Worm (Caenorhabditis elegans): ENCODE measurements around the gene F26G1.3.

Gene F26G1.3

DNA sequence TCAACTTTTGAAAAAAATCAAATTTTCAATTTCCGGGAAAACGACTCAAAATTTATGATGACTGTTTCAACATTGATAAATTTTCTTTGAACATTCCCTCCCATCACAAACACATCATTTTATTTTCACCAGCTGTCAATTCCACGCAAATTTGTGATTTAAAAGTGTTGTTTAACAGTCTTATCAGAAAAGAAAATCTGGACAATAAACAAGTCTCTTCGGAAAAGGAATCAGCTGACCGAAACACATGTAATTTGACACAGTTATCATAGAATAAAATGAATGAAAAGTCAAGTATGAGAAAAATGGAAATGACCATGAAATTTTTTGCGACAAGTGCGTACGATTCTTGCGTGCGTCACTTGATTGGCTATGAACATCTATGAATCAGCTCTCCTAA, 10.5 kb downstream of the F26G1.3 start (continued):
- TF ChIP-seq mdl-1 (tag; optimal IDR thresholded peaks at IDR 0.05): peak in 1 of 2 experiments; percentile 62
- peak; percentile 84 for TF ChIP-seq dve-1 (tag; optimal IDR thresholded peaks at IDR 0.05; ENCODE audit: insufficient read depth)
- peak; percentile 80; the same call in 1 of the 2 replicates for TF ChIP-seq tra-1 (GFP tag; IDR thresholded peaks at IDR 0.05)
- peak; percentile 79 for TF ChIP-seq nhr-28 (tag; optimal IDR thresholded peaks at IDR 0.05)
- peak; percentile 42 for TF ChIP-seq T20F7.1 (GFP tag; optimal IDR thresholded peaks at IDR 0.05)
- peak; percentile 61 for TF ChIP-seq nhr-102 (tag; optimal IDR thresholded peaks at IDR 0.05)
- peak; percentile 25 for TF ChIP-seq nhr-48 (tag; optimal IDR thresholded peaks at IDR 0.05)
- peak in 1 of 2 experiments; percentile 5 for TF ChIP-seq lsy-2 (tag; optimal IDR thresholded peaks at IDR 0.05)
- no peak for TF ChIP-seq F37D6.2 (tag; optimal IDR thresholded peaks at IDR 0.05)

DNA sequence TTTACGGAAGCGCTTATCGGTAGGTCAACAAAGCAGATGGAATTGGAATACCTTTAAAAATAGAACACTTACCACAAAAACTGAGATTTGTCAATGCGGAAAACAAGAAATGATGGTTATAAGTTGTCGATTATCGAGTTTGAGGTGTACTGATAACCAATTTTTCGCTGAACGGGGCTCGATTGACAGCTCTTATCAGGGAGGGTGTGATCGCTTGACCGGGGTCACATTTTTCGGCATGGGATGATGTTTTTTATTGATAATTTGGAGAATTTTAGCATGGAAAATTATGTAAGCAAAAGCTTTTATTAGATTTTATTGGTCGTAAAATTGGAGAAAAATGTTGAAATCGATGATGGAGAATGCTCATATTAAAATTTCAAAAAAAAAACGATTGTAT, 11.3 kb downstream of the F26G1.3 start:
- TF ChIP-seq nhr-77 (tag; optimal IDR thresholded peaks at IDR 0.05) (peak; percentile 29), pqm-1 (tag; optimal IDR thresholded peaks at IDR 0.05) (peak; percentile 98), T26A8.4 (GFP tag; IDR thresholded peaks at IDR 0.05) (no peak), lin-13 (GFP tag; optimal IDR thresholded peaks at IDR 0.05) (no peak), sdz-12 (GFP tag; optimal IDR thresholded peaks at IDR 0.05) (no peak), nhr-48 (tag; optimal IDR thresholded peaks at IDR 0.05) (peak; percentile 34), tra-1 (GFP tag; IDR thresholded peaks at IDR 0.05) (0 out of 2 replicates have a peak, but pooled peaks have one; percentile 42), snpc-1.2 (GFP tag; IDR thresholded peaks at IDR 0.05) (no peak), mxl-3 (GFP tag; optimal IDR thresholded peaks at IDR 0.05) (no peak), ceh-28 (tag; optimal IDR thresholded peaks at IDR 0.05) (no peak), nhr-11 (tag; optimal IDR thresholded peaks at IDR 0.05) (no peak), dmd-8 (GFP tag; IDR thresholded peaks at IDR 0.05) (no peak), nhr-28 (tag; optimal IDR thresholded peaks at IDR 0.05) (peak; percentile 84), php-3 (GFP tag; IDR thresholded peaks at IDR 0.05) (peak; percentile 98), lin-39 (tag; optimal IDR thresholded peaks at IDR 0.05) (no peak), mdt-29 (GFP tag; IDR thresholded peaks at IDR 0.05) (0 out of 2 replicates have a peak, but pooled peaks have one; percentile 33), aha-1 (tag) (no peak), egl-27 (tag; optimal IDR thresholded peaks at IDR 0.05) (no peak), unc-62 (GFP tag; optimal IDR thresholded peaks at IDR 0.05 in 1 of 2) (no peak), unc-62 (tag; optimal IDR thresholded peaks at IDR 0.05) (no peak), skn-1 (tag; optimal IDR thresholded peaks at IDR 0.05) (no peak), mdl-1 (tag; optimal IDR thresholded peaks at IDR 0.05) (peak in 1 of 2 experiments; percentile 13), set-16 (GFP tag; IDR thresholded peaks at IDR 0.05) (no peak), madf-9 (GFP tag; conservative IDR thresholded peaks at IDR 0.05) (no peak), vab-7 (GFP tag; IDR thresholded peaks at IDR 0.05) (no peak), daf-16 (GFP tag; optimal IDR thresholded peaks at IDR 0.05) (no peak), daf-16 (tag; optimal IDR thresholded peaks at IDR 0.05) (peak; percentile 97), ZK337.2 (GFP tag; IDR thresholded peaks at IDR 0.05) (no peak), hlh-30 (tag; optimal IDR thresholded peaks at IDR 0.05; ENCODE audit: insufficient read depth) (peak; percentile 62), nhr-10 (tag; optimal IDR thresholded peaks at IDR 0.05) (no peak), lin-1 (GFP tag; IDR thresholded peaks at IDR 0.05) (peak; percentile 61), hif-1 (tag; optimal IDR thresholded peaks at IDR 0.05) (no peak), F10B5.3 (tag; optimal IDR thresholded peaks at IDR 0.05) (no peak), T20F7.1 (GFP tag; optimal IDR thresholded peaks at IDR 0.05) (no peak), dve-1 (tag; optimal IDR thresholded peaks at IDR 0.05; ENCODE audit: insufficient read depth) (peak; percentile 91), pha-4 (GFP tag; IDR thresholded peaks at IDR 0.05) (no peak), pha-4 (tag; optimal IDR thresholded peaks at IDR 0.05) (no peak), unc-39 (tag; optimal IDR thresholded peaks at IDR 0.05) (no peak), lir-3 (tag; optimal IDR thresholded peaks at IDR 0.05) (no peak), dmd-6 (GFP tag; IDR thresholded peaks at IDR 0.05) (peak; percentile 92), nhr-102 (tag; optimal IDR thresholded peaks at IDR 0.05) (peak; percentile 63), arid-1 (GFP tag; conservative IDR thresholded peaks at IDR 0.05) (no peak), nhr-41 (GFP tag; IDR thresholded peaks at IDR 0.05) (peak; percentile 78; the same call in 1 of the 2 replicates), nhr-25 (tag; optimal IDR thresholded peaks at IDR 0.05; ENCODE audit: borderline replicate concordance, insufficient read depth) (no peak), daf-12 (tag; optimal IDR thresholded peaks at IDR 0.05) (no peak), zag-1 (tag; optimal IDR thresholded peaks at IDR 0.05) (no peak), hlh-11 (tag; optimal IDR thresholded peaks at IDR 0.05) (peak; percentile 90)

Measured in whole organism, L4 larva.